Worm (Caenorhabditis elegans): Measurements from ENCODE around the gene Y67D8A.2.

- TF ChIP-seq med-1 (GFP tag; optimal IDR thresholded peaks at IDR 0.05; ENCODE audit: insufficient read depth) (no peak), klf-2 (GFP tag; conservative IDR thresholded peaks at IDR 0.05) (no peak), ztf-23 (GFP tag; IDR thresholded peaks at IDR 0.05) (no peak), ref-1 (GFP tag; conservative IDR thresholded peaks at IDR 0.05) (no peak)
These were observed 8.8 kb upstream of the Y67D8A.2 start, which contains the start of gene slmp-1 for ce11 chrIV:3213426-3213825.
